Fruit fly (Drosophila melanogaster) S2 (cell line): ENCODE results near the gene Ubc2.

Source experiments
- CG8478 ChIP-seq: fragments of >200 bp; optimal IDR thresholded peaks from 2 replicates; lab custom pipeline; 2018
- CTCF ChIP-seq, 2 experiments: fragments of >200 bp; optimal IDR thresholded peaks; 2 replicates each; lab custom pipeline; 2018

DNA sequence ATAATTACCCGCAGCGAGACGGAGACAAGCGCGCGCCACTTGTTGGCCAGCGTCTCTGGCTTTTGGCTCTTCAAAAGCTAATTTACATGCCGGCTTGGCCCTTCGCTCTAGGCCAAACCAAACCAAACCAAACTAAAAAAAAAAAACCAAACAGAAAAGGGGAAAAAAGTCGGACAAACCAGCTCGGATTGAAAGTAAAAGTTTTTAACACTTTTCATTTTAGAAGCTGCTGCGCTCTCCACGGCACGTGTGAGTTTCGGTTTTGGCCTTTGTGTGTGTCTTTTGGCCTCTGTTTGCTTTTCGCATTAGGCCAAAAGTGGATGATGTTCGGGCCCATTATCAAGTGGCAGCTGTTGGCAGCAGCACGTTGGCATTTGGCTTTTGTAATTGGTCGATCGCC lies 13.4 kb upstream of the Ubc2 start:
- TF ChIP-seq CG8478 (lab: Kevin White, UChicago) (no peak), CTCF (optimal IDR thresholded peaks at IDR 0.05; lab: Kevin White, UChicago) (no peak)
